Worm (Caenorhabditis elegans) whole organism, L4/young adult: Measurements from ENCODE around the gene nspg-11.

Experiments used
- W03F9.2 ChIP-seq: fragments of 150-350 bp; optimal IDR thresholded peaks from 2 replicates; lab custom pipeline; 2014; ENCODE audit warnings: missing biosample characterization, missing genetic modification characterization
- him-1 ChIP-seq: sonication (generic microtip); optimal IDR thresholded peaks from 2 replicates; lab custom pipeline; 2016; ENCODE audit warnings: missing genotype, missing genetic modification reagents, missing genetic modification characterization, missing compliant biosample characterization

DNA sequence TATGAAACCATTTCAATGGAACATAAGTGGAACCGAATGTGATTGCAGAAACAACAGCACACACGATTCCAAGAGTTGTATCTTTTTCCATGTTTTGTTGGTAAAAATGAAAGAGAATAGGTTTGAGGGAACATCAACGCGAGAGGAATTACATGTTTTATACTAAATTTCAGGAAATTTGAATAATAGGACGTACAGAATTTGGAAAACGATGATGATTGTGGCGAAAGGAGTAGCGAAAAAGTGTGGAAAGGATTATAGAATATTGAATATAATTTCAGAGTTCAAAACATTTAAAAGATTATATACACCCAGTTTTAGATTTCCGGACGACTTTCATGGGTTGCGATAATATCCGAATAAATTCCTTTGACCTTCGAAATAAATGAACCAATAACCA is 14.9 kb downstream of the nspg-11 start, which contains the start of gene F49C12.6:
- TF ChIP-seq W03F9.2 (tag; lab: Kevin White, UChicago) (no peak), him-1 (no peak)
